Worm (Caenorhabditis elegans): Measurements from ENCODE around the gene B0554.4.

Gene B0554.4

ce11 chrV:417656-418353 lies 11.1 kb upstream of the B0554.4 start, which contains the start of gene irg-8:
irg-8 (minus strand) TSS chrV:417706.
- no peak for TF ChIP-seq ZK546.5 (tag; optimal IDR thresholded peaks at IDR 0.05)
- no peak for TF ChIP-seq sem-4 (tag; optimal IDR thresholded peaks at IDR 0.05)
- peak; percentile 31 for TF ChIP-seq sma-9 (GFP tag; optimal IDR thresholded peaks at IDR 0.05)
- TF ChIP-seq sma-9 (tag; optimal IDR thresholded peaks at IDR 0.05): no peak
- no peak for TF ChIP-seq unc-62 (GFP tag; optimal IDR thresholded peaks at IDR 0.05)
- TF ChIP-seq zag-1 (tag; optimal IDR thresholded peaks at IDR 0.05): no peak
- TF ChIP-seq C34F6.9 (tag; optimal IDR thresholded peaks at IDR 0.05): no peak
- peak; percentile 54 for TF ChIP-seq fos-1 (tag; optimal IDR thresholded peaks at IDR 0.05)
- TF ChIP-seq gmeb-1 (tag; optimal IDR thresholded peaks at IDR 0.05): no peak
- no peak for TF ChIP-seq ztf-11 (tag; optimal IDR thresholded peaks at IDR 0.05)
- no peak for TF ChIP-seq ceh-16 (tag; optimal IDR thresholded peaks at IDR 0.05)

DNA sequence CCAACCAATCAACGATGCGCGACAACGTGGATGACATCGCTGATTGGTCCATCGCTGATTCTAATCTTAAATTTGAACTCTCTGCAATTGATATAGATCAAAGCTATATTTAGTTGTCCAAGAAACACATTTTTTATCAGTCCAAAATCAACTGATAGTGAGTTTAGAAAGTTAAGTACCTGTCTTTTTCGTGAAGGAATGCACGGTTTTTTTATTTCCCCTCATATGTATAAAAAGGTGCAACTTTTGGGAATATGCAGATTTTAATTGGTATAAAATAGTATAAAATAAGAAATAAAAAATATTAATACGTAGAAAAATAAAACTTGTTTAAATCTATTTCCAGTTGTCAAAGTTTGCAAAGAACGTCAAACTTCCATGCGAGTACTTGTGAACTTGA lies 10.5 kb upstream of the B0554.4 start, which contains the start of gene Y39D8A.1:
Gene Y39D8A.1, plus strand, starts transcription at position 301 of the 400 bp plus-strand sequence.
- no peak for TF ChIP-seq ztf-4 (tag; optimal IDR thresholded peaks at IDR 0.05)
- TF ChIP-seq nhr-6 (tag; optimal IDR thresholded peaks at IDR 0.05): no peak
- no peak for TF ChIP-seq ama-1 (optimal IDR thresholded peaks at IDR 0.05)
- no peak for TF ChIP-seq nhr-77 (tag; optimal IDR thresholded peaks at IDR 0.05)
- no peak for TF ChIP-seq nhr-10 (tag; optimal IDR thresholded peaks at IDR 0.05)
- TF ChIP-seq fos-1 (tag; optimal IDR thresholded peaks at IDR 0.05): no peak
- TF ChIP-seq lin-39 (tag; optimal IDR thresholded peaks at IDR 0.05): no peak
- no peak for TF ChIP-seq unc-62 (GFP tag; optimal IDR thresholded peaks at IDR 0.05)
- no peak for TF ChIP-seq nhr-11 (tag; optimal IDR thresholded peaks at IDR 0.05)

DNA sequence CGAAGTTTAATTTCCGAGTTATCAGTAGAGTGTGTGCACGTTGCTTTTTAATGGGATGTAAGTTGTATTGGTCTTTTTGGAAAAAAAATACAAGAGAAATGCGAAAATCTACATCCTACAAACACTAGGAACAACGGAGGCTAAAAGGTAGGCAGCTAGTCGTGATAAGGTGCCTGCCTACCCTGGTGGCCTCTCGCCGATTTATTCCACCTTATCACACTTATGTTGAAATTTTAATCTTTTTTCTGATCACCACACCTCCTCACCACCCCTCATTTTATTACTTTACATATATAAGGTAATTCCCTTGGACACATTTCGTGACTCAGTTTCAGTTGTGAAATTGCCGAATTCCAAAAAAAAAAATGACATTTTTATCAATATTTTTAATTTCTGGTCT lies 6.8 kb upstream of the B0554.4 start, which contains the start of gene dod-20:
Gene dod-20, plus strand, starts transcription at position 301 of the 400 bp plus-strand sequence.
- TF ChIP-seq dmd-4 (tag; optimal IDR thresholded peaks at IDR 0.05) (no peak), ceh-16 (tag; optimal IDR thresholded peaks at IDR 0.05) (no peak), crh-2 (tag; optimal IDR thresholded peaks at IDR 0.05) (no peak), fos-1 (tag; optimal IDR thresholded peaks at IDR 0.05) (peak; percentile 17), sma-9 (GFP tag; optimal IDR thresholded peaks at IDR 0.05) (no peak), sma-9 (tag; optimal IDR thresholded peaks at IDR 0.05) (no peak)

- TF ChIP-seq ZK546.5 (tag; optimal IDR thresholded peaks at IDR 0.05) (no peak), dmd-4 (tag; optimal IDR thresholded peaks at IDR 0.05) (no peak), nhr-129 (tag; optimal IDR thresholded peaks at IDR 0.05) (no peak), peb-1 (tag; optimal IDR thresholded peaks at IDR 0.05) (no peak), lsy-2 (tag; optimal IDR thresholded peaks at IDR 0.05) (no peak), sma-3 (GFP tag; optimal IDR thresholded peaks at IDR 0.05) (no peak), sma-9 (GFP tag; optimal IDR thresholded peaks at IDR 0.05) (no peak), sma-9 (tag; optimal IDR thresholded peaks at IDR 0.05) (no peak)
These were observed 4.8 kb upstream of the B0554.4 start, which contains the start of gene B0554.5 for ce11 chrV:424140-424539. B0554.5 (plus strand) TSS chrV:424440.

DNA sequence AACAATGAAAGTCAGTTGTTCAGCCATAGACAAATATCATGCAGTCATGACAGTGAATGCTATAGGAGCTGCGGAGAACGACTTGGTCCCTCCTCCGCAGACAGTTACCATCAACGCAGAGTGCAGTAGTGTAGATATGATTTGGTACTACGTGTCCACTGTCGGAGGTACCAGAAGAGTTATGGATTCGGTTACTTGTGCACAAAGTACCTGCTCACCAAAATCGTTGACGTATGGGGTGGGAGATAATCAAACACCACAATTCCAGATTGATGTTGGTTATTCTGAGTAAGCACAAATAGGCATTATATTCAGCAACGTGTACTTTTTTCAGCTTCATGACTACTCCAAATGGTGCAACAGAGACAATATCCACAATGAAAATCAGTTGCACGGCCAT lies 4.0 kb downstream of the B0554.4 start:
- no peak for TF ChIP-seq ztf-11 (tag; optimal IDR thresholded peaks at IDR 0.05)
- TF ChIP-seq fos-1 (tag; optimal IDR thresholded peaks at IDR 0.05): no peak
- TF ChIP-seq nhr-129 (tag; optimal IDR thresholded peaks at IDR 0.05): no peak
- no peak for TF ChIP-seq unc-62 (GFP tag; optimal IDR thresholded peaks at IDR 0.05)
- TF ChIP-seq zag-1 (tag; optimal IDR thresholded peaks at IDR 0.05): no peak
- TF ChIP-seq F13H6.1 (tag; optimal IDR thresholded peaks at IDR 0.05): no peak
- TF ChIP-seq mbf-1 (tag; optimal IDR thresholded peaks at IDR 0.05): no peak
- TF ChIP-seq nhr-11 (tag; optimal IDR thresholded peaks at IDR 0.05): no peak
- TF ChIP-seq lsy-2 (tag; optimal IDR thresholded peaks at IDR 0.05): no peak
- TF ChIP-seq nhr-12 (tag; optimal IDR thresholded peaks at IDR 0.05): no peak
- TF ChIP-seq ZK546.5 (tag; optimal IDR thresholded peaks at IDR 0.05): no peak
- no peak for TF ChIP-seq unc-39 (tag; optimal IDR thresholded peaks at IDR 0.05)
- no peak for TF ChIP-seq snpc-4 (tag; optimal IDR thresholded peaks at IDR 0.05)

DNA sequence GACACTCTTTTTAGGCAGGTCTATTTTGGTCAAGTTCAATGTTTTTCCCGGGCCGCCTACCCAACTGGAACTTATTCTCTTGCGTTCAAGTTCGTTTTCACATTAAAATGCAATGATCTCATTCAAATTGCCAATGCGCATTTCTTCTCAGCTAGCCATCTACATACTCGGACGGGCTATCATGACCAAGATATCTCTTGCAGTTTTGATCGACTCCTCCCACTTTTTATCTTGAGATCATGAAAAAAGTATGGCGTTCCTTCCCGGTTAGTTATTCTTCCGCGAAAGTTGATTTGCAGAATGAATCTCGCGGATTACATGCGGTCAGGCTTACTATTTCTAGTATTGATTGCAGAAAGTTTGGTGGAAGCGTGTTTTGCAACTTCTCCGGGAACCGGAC lies 5.0 kb downstream of the B0554.4 start, which contains the start of gene B0554.2:
Gene B0554.2, plus strand, starts transcription at position 301 of the 400 bp plus-strand sequence.
- TF ChIP-seq F13H6.1 (tag; optimal IDR thresholded peaks at IDR 0.05): no peak
- no peak for TF ChIP-seq nhr-237 (tag; optimal IDR thresholded peaks at IDR 0.05)
- no peak for TF ChIP-seq unc-55 (GFP tag; optimal IDR thresholded peaks at IDR 0.05)
- no peak for TF ChIP-seq elt-1 (tag; optimal IDR thresholded peaks at IDR 0.05)
- TF ChIP-seq sma-9 (GFP tag; optimal IDR thresholded peaks at IDR 0.05): no peak
- TF ChIP-seq sma-9 (tag; optimal IDR thresholded peaks at IDR 0.05): no peak
- no peak for TF ChIP-seq fos-1 (tag; optimal IDR thresholded peaks at IDR 0.05)
- no peak for TF ChIP-seq nhr-129 (tag; optimal IDR thresholded peaks at IDR 0.05)
- TF ChIP-seq elt-3 (tag; optimal IDR thresholded peaks at IDR 0.05): no peak
- no peak for TF ChIP-seq blmp-1 (tag; optimal IDR thresholded peaks at IDR 0.05; ENCODE audit: insufficient read depth)
- no peak for TF ChIP-seq zag-1 (tag; optimal IDR thresholded peaks at IDR 0.05)
- no peak for TF ChIP-seq sem-4 (tag; optimal IDR thresholded peaks at IDR 0.05)
- TF ChIP-seq C34F6.9 (tag; optimal IDR thresholded peaks at IDR 0.05): no peak
- no peak for TF ChIP-seq unc-62 (GFP tag; optimal IDR thresholded peaks at IDR 0.05)
- no peak for TF ChIP-seq peb-1 (tag; optimal IDR thresholded peaks at IDR 0.05)
- TF ChIP-seq ztf-1 (GFP tag; conservative IDR thresholded peaks at IDR 0.05): no peak
- no peak for TF ChIP-seq nhr-23 (tag; optimal IDR thresholded peaks at IDR 0.05)
- no peak for TF ChIP-seq ceh-82 (tag; optimal IDR thresholded peaks at IDR 0.05)
- no peak for TF ChIP-seq mab-5 (tag; optimal IDR thresholded peaks at IDR 0.05)
- no peak for TF ChIP-seq nhr-11 (tag; optimal IDR thresholded peaks at IDR 0.05)
- no peak for TF ChIP-seq nhr-6 (tag; optimal IDR thresholded peaks at IDR 0.05)

Data from whole organism, L2 larva.